Worm (Caenorhabditis elegans): ENCODE results near the gene dlc-1.

- TF ChIP-seq him-1 (tag; optimal IDR thresholded peaks at IDR 0.05) (no peak), W03F9.2 (tag; optimal IDR thresholded peaks at IDR 0.05) (no peak)
Measured at ce11 chrIII:6500032-6500564, 36.5 kb upstream of the dlc-1 start, which contains the start of gene F23F12.3.

All from whole organism, L4/young adult.